Worm (Caenorhabditis elegans) whole organism, L3 larva: ENCODE results near the gene F49E11.7.

ENCODE experiments used
- R02D3.7 ChIP-seq: fragments of 150-350 bp; optimal IDR thresholded peaks from 2 replicates; lab custom pipeline; 2014; ENCODE audit warnings: missing biosample characterization, missing genetic modification characterization
- ZK546.5 ChIP-seq: sonication (generic microtip); optimal IDR thresholded peaks from 2 replicates; lab custom pipeline; 2017; ENCODE audit warnings: missing biosample characterization, missing genetic modification characterization
- aly-2 ChIP-seq: fragments of 150-350 bp; optimal IDR thresholded peaks from 2 replicates; lab custom pipeline; 2014; ENCODE audit warnings: missing biosample characterization, missing genetic modification characterization
- ama-1 ChIP-seq: fragments of 150-350 bp; optimal IDR thresholded peaks from 2 replicates; lab custom pipeline; 2018
- ceh-16 ChIP-seq: sonication (generic microtip); optimal IDR thresholded peaks from 2 replicates; lab custom pipeline; 2017; ENCODE audit warnings: missing biosample characterization, missing genetic modification characterization
- ceh-28 ChIP-seq: fragments of 150-350 bp; optimal IDR thresholded peaks from 2 replicates; lab custom pipeline; 2014; ENCODE audit warnings: missing biosample characterization, missing genetic modification reagents, missing genetic modification characterization
- ceh-82 ChIP-seq: fragments of 150-350 bp; optimal IDR thresholded peaks from 2 replicates; lab custom pipeline; 2014; ENCODE audit warnings: missing biosample characterization, missing genetic modification characterization
- ceh-9 ChIP-seq: sonication (generic microtip); optimal IDR thresholded peaks from 2 replicates; lab custom pipeline; 2018; ENCODE audit warnings: missing biosample characterization, missing genetic modification characterization
- daf-12 ChIP-seq: fragments of 150-350 bp; optimal IDR thresholded peaks from 2 replicates; lab custom pipeline; 2014; ENCODE audit warnings: missing biosample characterization, missing genetic modification reagents, missing genetic modification characterization
- egl-5 ChIP-seq: fragments of 150-350 bp; optimal IDR thresholded peaks from 2 replicates; lab custom pipeline; 2017; ENCODE audit warnings: missing biosample characterization, missing genetic modification reagents, missing genetic modification characterization, inconsistent platforms
- elt-1 ChIP-seq: fragments of 150-350 bp; optimal IDR thresholded peaks from 2 replicates; lab custom pipeline; 2014; ENCODE audit warnings: missing biosample characterization, missing genetic modification characterization
- elt-2 ChIP-seq: sonication (generic microtip); optimal IDR thresholded peaks from 2 replicates; lab custom pipeline; 2016; ENCODE audit warnings: missing genetic modification reagents, mild to moderate bottlenecking, missing genetic modification characterization, missing compliant biosample characterization
- elt-3 ChIP-seq, 3 experiments: fragments of 150-350 bp in 1 of 3; sonication (generic microtip) in 2 of 3; optimal IDR thresholded peaks; 2 replicates in 2 of 3; 4 replicates in 1 of 3; lab custom pipeline; 2014 to 2017; ENCODE audit warnings: missing biosample characterization in 3 of 3, missing genetic modification characterization in 3 of 3
- fkh-10 ChIP-seq: sonication (generic microtip); optimal IDR thresholded peaks from 2 replicates; lab custom pipeline; 2017; ENCODE audit warnings: missing biosample characterization, missing genetic modification reagents, missing genetic modification characterization
- fkh-2 ChIP-seq: fragments of 150-350 bp; optimal IDR thresholded peaks from 2 replicates; lab custom pipeline; 2014; ENCODE audit warnings: missing biosample characterization, missing genetic modification reagents, missing genetic modification characterization
- fos-1 ChIP-seq: fragments of 150-350 bp; optimal IDR thresholded peaks from 2 replicates; lab custom pipeline; 2014; ENCODE audit warnings: missing biosample characterization, missing genetic modification characterization
- hmg-11 ChIP-seq: sonication (generic microtip); optimal IDR thresholded peaks from 2 replicates; lab custom pipeline; 2016; ENCODE audit warnings: missing genetic modification characterization, missing compliant biosample characterization
- jun-1 ChIP-seq: fragments of 150-350 bp; optimal IDR thresholded peaks from 2 replicates; lab custom pipeline; 2014; ENCODE audit warnings: missing biosample characterization, missing genetic modification reagents, missing genetic modification characterization
- lin-15B ChIP-seq: fragments of 150-350 bp; optimal IDR thresholded peaks from 2 replicates; lab custom pipeline; 2014; ENCODE audit warnings: missing biosample characterization, missing genetic modification characterization
- lin-39 ChIP-seq: fragments of 150-350 bp; optimal IDR thresholded peaks from 2 replicates; lab custom pipeline; 2018; ENCODE audit warnings: missing biosample characterization, missing genetic modification reagents, missing genetic modification characterization
- lsy-12 ChIP-seq: sonication (generic microtip); optimal IDR thresholded peaks from 2 replicates; lab custom pipeline; 2016; ENCODE audit warnings: mild to moderate bottlenecking, missing genetic modification characterization, missing compliant biosample characterization
- mdl-1 ChIP-seq: fragments of 150-350 bp; optimal IDR thresholded peaks from 2 replicates; lab custom pipeline; 2014; ENCODE audit warnings: missing biosample characterization, missing genetic modification characterization
- mml-1 ChIP-seq: fragments of 150-350 bp; sonication (generic microtip); optimal IDR thresholded peaks from 3 replicates; lab custom pipeline; 2014; ENCODE audit warnings: missing biosample characterization, missing genetic modification characterization
- nfya-1 ChIP-seq: sonication (generic microtip); optimal IDR thresholded peaks from 2 replicates; lab custom pipeline; 2017; ENCODE audit warnings: missing genetic modification characterization, mild to moderate bottlenecking, missing compliant biosample characterization, antibody characterized with exemption, moderate library complexity; ENCODE audit not compliant: insufficient read depth
- nhr-11 ChIP-seq: fragments of 150-350 bp; optimal IDR thresholded peaks from 2 replicates; lab custom pipeline; 2014; ENCODE audit warnings: missing biosample characterization, missing genetic modification characterization
- nhr-12 ChIP-seq: fragments of 150-350 bp; optimal IDR thresholded peaks from 2 replicates; lab custom pipeline; 2014; ENCODE audit warnings: missing biosample characterization, missing genetic modification characterization
- nhr-23 ChIP-seq: fragments of 150-350 bp; optimal IDR thresholded peaks from 2 replicates; lab custom pipeline; 2014; ENCODE audit warnings: missing biosample characterization, missing genetic modification reagents, missing genetic modification characterization
- nhr-237 ChIP-seq: fragments of 150-350 bp; optimal IDR thresholded peaks from 2 replicates; lab custom pipeline; 2014; ENCODE audit warnings: missing biosample characterization, missing genetic modification characterization
- nhr-25 ChIP-seq: sonication (generic microtip); optimal IDR thresholded peaks from 2 replicates; lab custom pipeline; 2017; ENCODE audit warnings: missing biosample characterization, missing genetic modification characterization
- nhr-28 ChIP-seq: fragments of 150-350 bp; optimal IDR thresholded peaks from 2 replicates; lab custom pipeline; 2014; ENCODE audit warnings: missing biosample characterization, missing genetic modification characterization
- nhr-43 ChIP-seq: sonication (generic microtip); optimal IDR thresholded peaks from 2 replicates; lab custom pipeline; 2016; ENCODE audit warnings: mild to moderate bottlenecking, missing genetic modification characterization, missing compliant biosample characterization; ENCODE audit not compliant: poor library complexity, severe bottlenecking
- nhr-67 ChIP-seq: fragments of 150-350 bp; optimal IDR thresholded peaks from 2 replicates; lab custom pipeline; 2014; ENCODE audit warnings: missing biosample characterization, missing genetic modification characterization
- nhr-76 ChIP-seq: fragments of 150-350 bp; sonication (generic microtip); optimal IDR thresholded peaks from 5 replicates; lab custom pipeline; 2014; ENCODE audit warnings: missing biosample characterization, missing genetic modification characterization
- nhr-77 ChIP-seq: fragments of 150-350 bp; optimal IDR thresholded peaks from 2 replicates; lab custom pipeline; 2014; ENCODE audit warnings: missing biosample characterization, missing genetic modification characterization
- pha-4 ChIP-seq: fragments of 150-350 bp; optimal IDR thresholded peaks from 2 replicates; lab custom pipeline; 2014; ENCODE audit warnings: missing biosample characterization, missing genetic modification reagents, missing genetic modification characterization
- pqm-1 ChIP-seq: fragments of 150-350 bp; optimal IDR thresholded peaks from 2 replicates; lab custom pipeline; 2017; ENCODE audit warnings: missing biosample characterization, missing genetic modification characterization, inconsistent platforms
- sea-2 ChIP-seq: fragments of 150-350 bp; sonication (generic microtip); optimal IDR thresholded peaks from 4 replicates; lab custom pipeline; 2014; ENCODE audit warnings: missing biosample characterization, missing genetic modification reagents, missing genetic modification characterization
- skn-1 ChIP-seq: fragments of 150-350 bp; optimal IDR thresholded peaks from 2 replicates; lab custom pipeline; 2014; ENCODE audit warnings: missing biosample characterization, missing genetic modification characterization
- snpc-4 ChIP-seq: fragments of 150-350 bp; optimal IDR thresholded peaks from 2 replicates; lab custom pipeline; 2014; ENCODE audit warnings: missing biosample characterization, missing genetic modification characterization
- tbx-2 ChIP-seq: sonication (generic microtip); optimal IDR thresholded peaks from 2 replicates; lab custom pipeline; 2016; ENCODE audit warnings: mild to moderate bottlenecking, missing genetic modification characterization, missing compliant biosample characterization
- unc-39 ChIP-seq: sonication (generic microtip); optimal IDR thresholded peaks from 4 replicates; lab custom pipeline; 2017; ENCODE audit warnings: missing biosample characterization, missing genetic modification characterization
- unc-62 ChIP-seq: fragments of 150-350 bp; sonication (generic microtip); optimal IDR thresholded peaks from 4 replicates; lab custom pipeline; 2014; ENCODE audit warnings: missing biosample characterization, missing genetic modification reagents, missing genetic modification characterization
- zag-1 ChIP-seq: fragments of 150-350 bp; optimal IDR thresholded peaks from 2 replicates; lab custom pipeline; 2014; ENCODE audit warnings: missing biosample characterization, missing genetic modification characterization
- ztf-11 ChIP-seq: fragments of 150-350 bp; optimal IDR thresholded peaks from 2 replicates; lab custom pipeline; 2014; ENCODE audit warnings: missing biosample characterization, missing genetic modification characterization
- ztf-4 ChIP-seq: fragments of 150-350 bp; optimal IDR thresholded peaks from 2 replicates; lab custom pipeline; 2014; ENCODE audit warnings: missing biosample characterization, missing genetic modification characterization

The F49E11.7 gene

ce11 chrIV:13093677-13094076 is 41.0 kb downstream of the F49E11.7 start, which contains the start of the genes prcc-1 and C39E9.12 (continued):
- TF ChIP-seq nhr-76 (tag; lab: Kevin White, UChicago): no peak
- TF ChIP-seq lin-39 (tag; lab: Kevin White, UChicago): peak; percentile 45
- TF ChIP-seq snpc-4 (tag; lab: Kevin White, UChicago): peak; percentile 50
- TF ChIP-seq egl-5 (tag; lab: Kevin White, UChicago): peak; percentile 29
- TF ChIP-seq, all 47 proteins: peak for 12

- no peak for TF ChIP-seq nhr-23 (tag; lab: Kevin White, UChicago)
- no peak for TF ChIP-seq mdl-1 (tag; lab: Kevin White, UChicago)
- TF ChIP-seq nhr-77 (tag; lab: Kevin White, UChicago): no peak
- TF ChIP-seq nhr-11 (tag; lab: Kevin White, UChicago): no peak
- TF ChIP-seq fkh-10: no peak
- TF ChIP-seq lin-15B: no peak
- TF ChIP-seq unc-39 (tag; lab: Kevin White, UChicago): no peak
- no peak for TF ChIP-seq pqm-1 (tag; lab: Kevin White, UChicago)
- no peak for TF ChIP-seq nfya-1 (tag; lab: Kevin White, UChicago)
- TF ChIP-seq elt-2 (tag; lab: Kevin White, UChicago): no peak
- no peak for TF ChIP-seq ztf-11
- no peak for TF ChIP-seq tbx-2 (tag; lab: Kevin White, UChicago)
- TF ChIP-seq ceh-16: no peak
- TF ChIP-seq nhr-25: no peak
- TF ChIP-seq nhr-28 (tag; lab: Kevin White, UChicago): no peak
These were observed 42.8 kb downstream of the F49E11.7 start, which contains the start of gene rfc-3 for ce11 chrIV:13095462-13095861. Gene rfc-3, plus strand, starts transcription at chrIV:13095762.

ce11 chrIV:13096778-13097177 is 44.1 kb downstream of the F49E11.7 start:
- no peak for TF ChIP-seq daf-12 (tag; lab: Kevin White, UChicago)
- no peak for TF ChIP-seq nhr-67 (tag; lab: Kevin White, UChicago)
- TF ChIP-seq nhr-237: no peak
- TF ChIP-seq elt-3 (tag; optimal IDR thresholded peaks at IDR 0.05; lab: Kevin White, UChicago): no peak
- TF ChIP-seq aly-2 (tag; lab: Kevin White, UChicago): peak; percentile 30

ce11 chrIV:13098652-13099051 is 46.0 kb downstream of the F49E11.7 start, which contains the start of the genes dli-1, tin-9.2 and exos-4.1:
Gene dli-1, minus strand, starts transcription at chrIV:13098792.
Gene tin-9.2, plus strand, starts transcription at chrIV:13098995.
Gene exos-4.1, plus strand, starts transcription at chrIV:13098999.
- TF ChIP-seq pqm-1 (tag; lab: Kevin White, UChicago) (peak; percentile 14), hmg-11 (tag; lab: Kevin White, UChicago) (peak; percentile 58), aly-2 (tag; lab: Kevin White, UChicago) (no peak), tbx-2 (tag; lab: Kevin White, UChicago) (no peak), nhr-43 (tag; lab: Kevin White, UChicago) (no peak), daf-12 (tag; lab: Kevin White, UChicago) (no peak), fkh-10 (no peak), ztf-11 (no peak), ama-1 (lab: Kevin White, UChicago) (no peak), fos-1 (no peak), nhr-237 (no peak), fkh-2 (tag; lab: Kevin White, UChicago) (no peak), mdl-1 (tag; lab: Kevin White, UChicago) (no peak), ZK546.5 (tag; lab: Kevin White, UChicago) (no peak), zag-1 (tag; lab: Kevin White, UChicago) (no peak), sea-2 (GFP tag; lab: Kevin White, UChicago) (no peak), nhr-25 (peak; percentile 35), lsy-12 (tag; lab: Kevin White, UChicago) (no peak), nhr-23 (tag; lab: Kevin White, UChicago) (peak; percentile 65), pha-4 (tag; lab: Kevin White, UChicago) (peak; percentile 69), mml-1 (tag; lab: Kevin White, UChicago) (no peak), ceh-28 (tag; lab: Kevin White, UChicago) (peak; percentile 54), lin-15B (peak; percentile 83), nhr-28 (tag; lab: Kevin White, UChicago) (no peak), elt-1 (tag; lab: Kevin White, UChicago) (no peak), jun-1 (tag; lab: Kevin White, UChicago) (peak; percentile 3), unc-62 (no peak), unc-39 (tag; lab: Kevin White, UChicago) (no peak), nhr-12 (no peak), R02D3.7 (peak; percentile 58), egl-5 (tag; lab: Kevin White, UChicago) (peak; percentile 77), skn-1 (tag; lab: Kevin White, UChicago) (peak; percentile 54), nhr-67 (tag; lab: Kevin White, UChicago) (no peak), nhr-11 (tag; lab: Kevin White, UChicago) (no peak), ztf-4 (tag; lab: Kevin White, UChicago) (no peak), ceh-9 (tag; lab: Kevin White, UChicago) (no peak), elt-2 (tag; lab: Kevin White, UChicago) (peak; percentile 29), lin-39 (tag; lab: Kevin White, UChicago) (no peak), nfya-1 (tag; lab: Kevin White, UChicago) (peak; percentile 77), nhr-77 (tag; lab: Kevin White, UChicago) (no peak), ceh-82 (tag; lab: Kevin White, UChicago) (no peak), nhr-76 (tag; lab: Kevin White, UChicago) (no peak)
